Fruit fly (Drosophila melanogaster) whole organism, embryonic: ENCODE results near the gene beat-IIa.
A peak's percentile ranks its signal among the peaks of the same experiment; 100 is the strongest.

ENCODE experiments used
- BtbVII ChIP-seq: fragments of 200-800 bp; sonication (Bioruptor generic); optimal IDR thresholded peaks from 3 replicates; lab custom pipeline; 2017; ENCODE audit warnings: missing biosample characterization, mild to moderate bottlenecking, missing genetic modification characterization
- CG10565 ChIP-seq: fragments of 200-800 bp; sonication (Bioruptor generic); optimal IDR thresholded peaks from 3 replicates; lab custom pipeline; 2016; ENCODE audit warnings: missing biosample characterization, mild to moderate bottlenecking, missing genetic modification characterization
- CG1647 ChIP-seq: fragments of 200-800 bp; sonication (Bioruptor generic); optimal IDR thresholded peaks from 3 replicates; lab custom pipeline; 2016; ENCODE audit warnings: missing biosample characterization, missing genetic modification characterization
- CG16813 ChIP-seq: fragments of 200-800 bp; sonication (Bioruptor generic); IDR thresholded peaks from 3 replicates; pipeline ENCODE4 v1.3.6; 2022; ENCODE audit warnings: missing biosample characterization, missing genetic modification characterization; ENCODE audit not compliant: partially characterized antibody
- CG17186 ChIP-seq: fragments of 200-800 bp; sonication (Bioruptor generic); optimal IDR thresholded peaks from 3 replicates; lab custom pipeline; 2017; ENCODE audit warnings: missing biosample characterization, missing genetic modification reagents, missing genetic modification characterization
- CG1792 ChIP-seq: fragments of 200-800 bp; sonication (Bioruptor generic); optimal IDR thresholded peaks from 2 replicates; lab custom pipeline; 2016; ENCODE audit warnings: missing biosample characterization, missing genetic modification characterization
- CG3281 ChIP-seq: fragments of 200-800 bp; sonication (Bioruptor generic); optimal IDR thresholded peaks from 3 replicates; lab custom pipeline; 2017; ENCODE audit warnings: missing biosample characterization, mild to moderate bottlenecking, missing genetic modification characterization
- CG33213 ChIP-seq: fragments of 200-800 bp; sonication (Bioruptor generic); optimal IDR thresholded peaks from 3 replicates; lab custom pipeline; 2016; ENCODE audit warnings: missing biosample characterization, missing genetic modification characterization
- CG3407 ChIP-seq: fragments of 200-800 bp; sonication (Bioruptor generic); optimal IDR thresholded peaks from 2 replicates; lab custom pipeline; 2018; ENCODE audit warnings: missing biosample characterization, mild to moderate bottlenecking, missing genetic modification characterization
- CG3838 ChIP-seq: fragments of 200-800 bp; sonication (Bioruptor generic); optimal IDR thresholded peaks from 3 replicates; lab custom pipeline; 2016; ENCODE audit warnings: missing biosample characterization, missing genetic modification characterization
- CG3995 ChIP-seq: fragments of 200-800 bp; sonication (Bioruptor generic); optimal IDR thresholded peaks from 3 replicates; lab custom pipeline; 2016; ENCODE audit warnings: missing biosample characterization, missing genetic modification characterization
- CG6765 ChIP-seq: fragments of 200-800 bp; sonication (Bioruptor generic); optimal IDR thresholded peaks from 3 replicates; lab custom pipeline; 2017; ENCODE audit warnings: missing biosample characterization, mild to moderate bottlenecking, missing genetic modification characterization
- CG6813 ChIP-seq: fragments of 200-800 bp; sonication (Bioruptor generic); optimal IDR thresholded peaks from 2 replicates; lab custom pipeline; 2017; ENCODE audit warnings: missing biosample characterization, missing genetic modification characterization, mild to moderate bottlenecking, moderate library complexity, missing genetic modification reagents
- CG7372 ChIP-seq: fragments of 200-800 bp; sonication (Bioruptor generic); IDR thresholded peaks from 2 replicates; pipeline ENCODE4 v1.3.6; 2022; ENCODE audit warnings: missing biosample characterization, missing genetic modification characterization
- CG8359 ChIP-seq: fragments of 200-800 bp; sonication (Bioruptor generic); optimal IDR thresholded peaks from 2 replicates; lab custom pipeline; 2017; ENCODE audit warnings: missing biosample characterization, mild to moderate bottlenecking, missing genetic modification characterization, borderline replicate concordance
- CG8478 ChIP-seq: fragments of >200 bp; optimal IDR thresholded peaks from 2 replicates; lab custom pipeline; 2018
- Dad ChIP-seq: fragments of 200-800 bp; sonication (Bioruptor generic); optimal IDR thresholded peaks from 3 replicates; lab custom pipeline; 2016; ENCODE audit warnings: missing biosample characterization, missing genetic modification characterization
- Doc3 ChIP-seq: fragments of 200-800 bp; sonication (Bioruptor generic); IDR thresholded peaks from 3 replicates; pipeline ENCODE4 v1.3.6; 2022; ENCODE audit warnings: missing biosample characterization, missing genetic modification characterization; ENCODE audit not compliant: partially characterized antibody
- Dp ChIP-seq: fragments of 200-800 bp; sonication (Bioruptor generic); optimal IDR thresholded peaks from 2 replicates; lab custom pipeline; 2018; ENCODE audit warnings: missing biosample characterization, mild to moderate bottlenecking, missing genetic modification characterization, moderate library complexity
- Hmx ChIP-seq: fragments of 200-800 bp; sonication (Bioruptor generic); optimal IDR thresholded peaks from 2 replicates; lab custom pipeline; 2016; ENCODE audit warnings: missing biosample characterization, missing genetic modification characterization
- Lhr ChIP-seq: fragments of 200-800 bp; sonication (Bioruptor generic); optimal IDR thresholded peaks from 3 replicates; lab custom pipeline; 2017; ENCODE audit warnings: mild to moderate bottlenecking, missing biosample characterization, missing genetic modification reagents, missing genetic modification characterization
- Mad ChIP-seq: fragments of 200-800 bp; sonication (Bioruptor generic); optimal IDR thresholded peaks from 2 replicates; lab custom pipeline; 2016; ENCODE audit warnings: missing biosample characterization, missing genetic modification characterization
- NC2β ChIP-seq: fragments of 200-800 bp; sonication (Bioruptor generic); optimal IDR thresholded peaks from 2 replicates; lab custom pipeline; 2016; ENCODE audit warnings: missing biosample characterization, missing genetic modification characterization
- Rx ChIP-seq: fragments of 200-800 bp; sonication (Bioruptor generic); IDR thresholded peaks from 2 replicates; pipeline ENCODE4 v1.3.6; 2022; ENCODE audit warnings: missing biosample characterization, missing genetic modification characterization
- Sry-β ChIP-seq: fragments of 200-800 bp; sonication (Bioruptor generic); optimal IDR thresholded peaks from 2 replicates; lab custom pipeline; 2018; ENCODE audit warnings: missing biosample characterization, mild to moderate bottlenecking, missing genetic modification characterization, moderate library complexity
- Usf ChIP-seq: fragments of 200-800 bp; sonication (Bioruptor generic); optimal IDR thresholded peaks from 2 replicates; lab custom pipeline; 2017; ENCODE audit warnings: missing genotype, missing biosample characterization, missing genetic modification characterization
- ab ChIP-seq: fragments of 200-800 bp; sonication (Bioruptor generic); optimal IDR thresholded peaks from 2 replicates; lab custom pipeline; 2016; ENCODE audit warnings: missing biosample characterization, missing genetic modification characterization
- amos ChIP-seq: fragments of 200-800 bp; sonication (Bioruptor generic); IDR thresholded peaks from 2 replicates; pipeline ENCODE4 v1.3.6; 2022; ENCODE audit warnings: missing biosample characterization, missing genetic modification characterization; ENCODE audit not compliant: partially characterized antibody
- ap ChIP-seq: fragments of 200-800 bp; sonication (Bioruptor generic); IDR thresholded peaks from 2 replicates; pipeline ENCODE4 v1.3.6; 2022; ENCODE audit warnings: missing biosample characterization, missing genetic modification characterization
- chn ChIP-seq: fragments of 200-800 bp; sonication (Bioruptor generic); optimal IDR thresholded peaks from 2 replicates; lab custom pipeline; 2016; ENCODE audit warnings: missing biosample characterization, missing genetic modification characterization
- ci ChIP-seq: fragments of 200-800 bp; sonication (Bioruptor generic); IDR thresholded peaks from 3 replicates; pipeline ENCODE4 v1.3.6; 2022; ENCODE audit warnings: missing biosample characterization, missing genetic modification characterization
- corto ChIP-seq: fragments of 200-800 bp; sonication (Bioruptor generic); optimal IDR thresholded peaks from 2 replicates; lab custom pipeline; 2016; ENCODE audit warnings: missing biosample characterization, mild to moderate bottlenecking, missing genetic modification characterization, moderate library complexity
- crp ChIP-seq, 2 experiments: fragments of 200-800 bp; sonication (Bioruptor generic); optimal IDR thresholded peaks; 2 replicates in 1 of 2; 3 replicates in 1 of 2; lab custom pipeline; 2017; ENCODE audit warnings: missing biosample characterization in 2 of 2, missing genetic modification characterization in 2 of 2, mild to moderate bottlenecking in 1 of 2, moderate library complexity in 1 of 2
- da ChIP-seq: fragments of 200-800 bp; sonication (Bioruptor generic); optimal IDR thresholded peaks from 2 replicates; lab custom pipeline; 2016; ENCODE audit warnings: missing biosample characterization, missing genetic modification characterization
- dmrt99B ChIP-seq: fragments of 200-800 bp; sonication (Bioruptor generic); optimal IDR thresholded peaks from 2 replicates; lab custom pipeline; 2018; ENCODE audit warnings: missing biosample characterization, mild to moderate bottlenecking, missing genetic modification characterization, moderate library complexity
- emc ChIP-seq: fragments of 200-800 bp; sonication (Bioruptor generic); optimal IDR thresholded peaks from 2 replicates; lab custom pipeline; 2016; ENCODE audit warnings: missing biosample characterization, missing genetic modification characterization
- gem ChIP-seq: fragments of 200-800 bp; sonication (Bioruptor generic); optimal IDR thresholded peaks from 2 replicates; lab custom pipeline; 2019; ENCODE audit warnings: missing biosample characterization, mild to moderate bottlenecking, missing genetic modification characterization, moderate library complexity
- gfzf ChIP-seq: fragments of 200-800 bp; sonication (Bioruptor generic); optimal IDR thresholded peaks from 2 replicates; lab custom pipeline; 2016; ENCODE audit warnings: missing biosample characterization, mild to moderate bottlenecking, missing genetic modification characterization, moderate library complexity
- gro ChIP-seq: fragments of 200-800 bp; sonication (Bioruptor generic); optimal IDR thresholded peaks from 2 replicates; lab custom pipeline; 2016; ENCODE audit warnings: missing biosample characterization, missing genetic modification characterization
- hb ChIP-seq: fragments of 200-800 bp; sonication (Bioruptor generic); IDR thresholded peaks from 3 replicates; pipeline ENCODE4 v1.3.6; 2022; ENCODE audit warnings: missing biosample characterization, missing genetic modification characterization; ENCODE audit not compliant: partially characterized antibody
- mld ChIP-seq: fragments of 200-800 bp; sonication (Bioruptor generic); IDR thresholded peaks from 3 replicates; pipeline ENCODE4 v1.3.6; 2022; ENCODE audit warnings: missing biosample characterization, missing genetic modification characterization; ENCODE audit not compliant: partially characterized antibody
- onecut ChIP-seq: fragments of 200-800 bp; sonication (Bioruptor generic); IDR thresholded peaks from 2 replicates; pipeline ENCODE4 v1.3.6; 2022; ENCODE audit warnings: missing biosample characterization, missing genetic modification characterization
- pho ChIP-seq: fragments of 200-800 bp; sonication (Bioruptor generic); optimal IDR thresholded peaks from 2 replicates; lab custom pipeline; 2016; ENCODE audit warnings: missing biosample characterization, missing genetic modification characterization
- phol ChIP-seq: fragments of 200-800 bp; sonication (Bioruptor generic); optimal IDR thresholded peaks from 3 replicates; lab custom pipeline; 2018; ENCODE audit warnings: missing biosample characterization, mild to moderate bottlenecking, missing genetic modification characterization, moderate library complexity
- sens-2 ChIP-seq: fragments of 200-800 bp; sonication (Bioruptor generic); IDR thresholded peaks from 2 replicates; pipeline ENCODE4 v1.3.6; 2022; ENCODE audit warnings: missing biosample characterization, missing genetic modification characterization
- seq ChIP-seq: fragments of 200-800 bp; sonication (Bioruptor generic); IDR thresholded peaks from 2 replicates; pipeline ENCODE4 v1.3.6; 2022; ENCODE audit warnings: missing biosample characterization, missing genetic modification characterization
- sim ChIP-seq: fragments of 200-800 bp; sonication (Bioruptor generic); IDR thresholded peaks from 2 replicates; pipeline ENCODE4 v1.3.6; 2022; ENCODE audit warnings: missing biosample characterization, missing genetic modification characterization
- sima ChIP-seq: fragments of 200-800 bp; sonication (Bioruptor generic); optimal IDR thresholded peaks from 2 replicates; lab custom pipeline; 2016; ENCODE audit warnings: missing biosample characterization, missing genetic modification characterization
- ssp ChIP-seq: fragments of 200-800 bp; sonication (Bioruptor generic); IDR thresholded peaks from 2 replicates; pipeline ENCODE4 v1.3.6; 2022; ENCODE audit warnings: missing biosample characterization, missing genetic modification characterization
- tup ChIP-seq: fragments of 200-800 bp; sonication (Bioruptor generic); optimal IDR thresholded peaks from 2 replicates; lab custom pipeline; 2016; ENCODE audit warnings: missing biosample characterization, mild to moderate bottlenecking, missing genetic modification characterization, moderate library complexity
- vfl ChIP-seq: fragments of 200-800 bp; sonication (Bioruptor generic); optimal IDR thresholded peaks from 2 replicates; lab custom pipeline; 2016; ENCODE audit warnings: missing biosample characterization, missing genetic modification characterization
- vnd ChIP-seq: fragments of 200-800 bp; sonication (Bioruptor generic); IDR thresholded peaks from 3 replicates; pipeline ENCODE4 v1.3.6; 2022; ENCODE audit warnings: missing biosample characterization, missing genetic modification characterization; ENCODE audit not compliant: partially characterized antibody

The beat-IIa gene

dm6 chr3R:17371094-17371493 lies 5.2 kb upstream of the beat-IIa start (continued):
- no peak for TF ChIP-seq Doc3 (GFP tag; lab: Robert Waterston, UW)
- TF ChIP-seq Lhr (GFP tag; lab: Kevin White, UChicago) = no peak
- no peak for TF ChIP-seq Hmx
- TF ChIP-seq CG3995 = no peak
- no peak for TF ChIP-seq vnd (GFP tag; lab: Robert Waterston, UW)
- no peak for TF ChIP-seq vfl
- TF ChIP-seq CG7372 (GFP tag; lab: Robert Waterston, UW) = no peak
- 0 out of 2 replicates have a peak, but pooled peaks have one; percentile 14 for TF ChIP-seq Rx
- peak; percentile 44 for TF ChIP-seq gem (tag; lab: Kevin White, UChicago)
- no peak for TF ChIP-seq tup (GFP tag; lab: Kevin White, UChicago)
- TF ChIP-seq CG33213 (GFP tag; lab: Kevin White, UChicago) = no peak
- TF ChIP-seq CG3281 (GFP tag; lab: Kevin White, UChicago) = peak; percentile 29
- TF ChIP-seq corto = no peak
- no peak for TF ChIP-seq sens-2
- no peak for TF ChIP-seq CG16813 (GFP tag; lab: Robert Waterston, UW)
- no peak for TF ChIP-seq onecut (GFP tag; lab: Robert Waterston, UW)
- TF ChIP-seq phol (tag; lab: Kevin White, UChicago) = no peak
- TF ChIP-seq emc = no peak
- no peak for TF ChIP-seq pho (GFP tag; lab: Kevin White, UChicago)
- no peak for TF ChIP-seq CG6765
- TF ChIP-seq CG6813 (GFP tag; lab: Kevin White, UChicago) = peak; percentile 1
- TF ChIP-seq CG3838 (GFP tag; lab: Kevin White, UChicago) = no peak
- no peak for TF ChIP-seq crp (GFP tag; optimal IDR thresholded peaks at IDR 0.05; lab: Kevin White, UChicago)
- no peak for TF ChIP-seq hb (GFP tag; lab: Robert Waterston, UW)
- TF ChIP-seq Usf (GFP tag; lab: Kevin White, UChicago) = no peak
- TF ChIP-seq amos (GFP tag; lab: Robert Waterston, UW) = no peak
- TF ChIP-seq Mad (GFP tag; lab: Kevin White, UChicago) = no peak
- TF ChIP-seq BtbVII (GFP tag; lab: Kevin White, UChicago) = no peak
- peak; percentile 49 for TF ChIP-seq dmrt99B
- TF ChIP-seq CG3407 (GFP tag; lab: Kevin White, UChicago) = no peak
- TF ChIP-seq Sry-β (GFP tag; lab: Kevin White, UChicago) = no peak
- TF ChIP-seq seq (GFP tag; lab: Robert Waterston, UW) = no peak
- TF ChIP-seq Dp (GFP tag; lab: Kevin White, UChicago) = no peak
- TF ChIP-seq CG8359 = no peak
- TF ChIP-seq gfzf = no peak
- no peak for TF ChIP-seq ci (GFP tag; lab: Robert Waterston, UW)
- no peak for TF ChIP-seq CG1647 (GFP tag; lab: Kevin White, UChicago)
- TF ChIP-seq CG8478 = no peak
- no peak for TF ChIP-seq CG17186 (GFP tag; lab: Kevin White, UChicago)
- TF ChIP-seq ap (GFP tag; lab: Robert Waterston, UW) = no peak
- no peak for TF ChIP-seq sim (GFP tag; lab: Robert Waterston, UW)
- TF ChIP-seq da = no peak
- TF ChIP-seq CG10565 (GFP tag; lab: Kevin White, UChicago) = no peak
- no peak for TF ChIP-seq gro
- TF ChIP-seq mld (GFP tag; lab: Robert Waterston, UW) = no peak
- TF ChIP-seq sima (GFP tag; lab: Kevin White, UChicago) = no peak
- no peak for TF ChIP-seq chn (GFP tag; lab: Kevin White, UChicago)
- TF ChIP-seq CG1792 (GFP tag; lab: Kevin White, UChicago) = no peak
- TF ChIP-seq Dad (GFP tag; lab: Kevin White, UChicago) = no peak
- TF ChIP-seq ab (GFP tag; lab: Kevin White, UChicago) = no peak
- TF ChIP-seq ssp = 0 out of 2 replicates have a peak, but pooled peaks have one; percentile 33
- no peak for TF ChIP-seq NC2β (GFP tag; lab: Kevin White, UChicago)
